Fruit fly (Drosophila melanogaster) whole organism, embryonic: ENCODE measurements around the gene CG14212.

ENCODE experiments used
- Bgb ChIP-seq: fragments of 200-800 bp; sonication (Bioruptor generic); IDR thresholded peaks from 2 replicates; pipeline ENCODE4 v1.3.6; 2022; ENCODE audit warnings: missing biosample characterization, missing genetic modification characterization; ENCODE audit not compliant: partially characterized antibody
- CG10321 ChIP-seq: fragments of 200-800 bp; sonication (Bioruptor generic); IDR thresholded peaks from 2 replicates; pipeline ENCODE4 v1.3.6; 2022; ENCODE audit warnings: missing biosample characterization, missing genetic modification characterization
- CG10431 ChIP-seq: fragments of 200-800 bp; sonication (Bioruptor generic); optimal IDR thresholded peaks from 3 replicates; lab custom pipeline; 2018; ENCODE audit warnings: missing biosample characterization, mild to moderate bottlenecking, missing genetic modification characterization
- CG11085 ChIP-seq: fragments of 200-800 bp; sonication (Bioruptor generic); IDR thresholded peaks from 2 replicates; pipeline ENCODE4 v1.3.6; 2022; ENCODE audit warnings: missing biosample characterization, missing genetic modification characterization
- CG11093 ChIP-seq: fragments of 200-800 bp; sonication (Bioruptor generic); IDR thresholded peaks from 3 replicates; pipeline ENCODE4 v1.3.6; 2022; ENCODE audit warnings: missing biosample characterization, missing genetic modification characterization
- CG11247 ChIP-seq: fragments of 200-800 bp; sonication (Bioruptor generic); IDR thresholded peaks from 2 replicates; pipeline ENCODE4 v1.3.6; 2022; ENCODE audit warnings: missing biosample characterization, missing genetic modification characterization
- CG1233 ChIP-seq: fragments of 200-800 bp; sonication (Bioruptor generic); optimal IDR thresholded peaks from 4 replicates; lab custom pipeline; 2018; ENCODE audit warnings: missing biosample characterization, mild to moderate bottlenecking, missing genetic modification characterization
- CG12659 ChIP-seq: fragments of 200-800 bp; sonication (Bioruptor generic); optimal IDR thresholded peaks from 3 replicates; lab custom pipeline; 2017; ENCODE audit warnings: mild to moderate bottlenecking, missing biosample characterization, missing genetic modification reagents, missing genetic modification characterization
- CG13424 ChIP-seq: fragments of 200-800 bp; sonication (Bioruptor generic); optimal IDR thresholded peaks from 2 replicates; lab custom pipeline; 2019; ENCODE audit warnings: missing biosample characterization, mild to moderate bottlenecking, missing genetic modification characterization, moderate library complexity
- CG13775 ChIP-seq: fragments of 200-800 bp; sonication (Bioruptor generic); optimal IDR thresholded peaks from 3 replicates; lab custom pipeline; 2017; ENCODE audit warnings: missing biosample characterization, mild to moderate bottlenecking, missing genetic modification characterization
- CG14710 ChIP-seq: fragments of 200-800 bp; sonication (Bioruptor generic); optimal IDR thresholded peaks from 3 replicates; lab custom pipeline; 2019; ENCODE audit warnings: missing biosample characterization, mild to moderate bottlenecking, missing genetic modification characterization, moderate library complexity
- CG16813 ChIP-seq: fragments of 200-800 bp; sonication (Bioruptor generic); IDR thresholded peaks from 3 replicates; pipeline ENCODE4 v1.3.6; 2022; ENCODE audit warnings: missing biosample characterization, missing genetic modification characterization; ENCODE audit not compliant: partially characterized antibody
- CG16863 ChIP-seq: fragments of 200-800 bp; sonication (Bioruptor generic); optimal IDR thresholded peaks from 3 replicates; lab custom pipeline; 2016; ENCODE audit warnings: missing biosample characterization, missing genetic modification characterization
- CG17328 ChIP-seq: fragments of 200-800 bp; sonication (Bioruptor generic); IDR thresholded peaks from 2 replicates; pipeline ENCODE4 v1.3.6; 2022; ENCODE audit warnings: missing biosample characterization, missing genetic modification characterization
- CG43689 ChIP-seq: fragments of 200-800 bp; sonication (Bioruptor generic); IDR thresholded peaks from 2 replicates; pipeline ENCODE4 v1.3.6; 2022; ENCODE audit warnings: missing biosample characterization, missing genetic modification characterization
- CG4617 ChIP-seq: fragments of 200-800 bp; sonication (Bioruptor generic); optimal IDR thresholded peaks from 3 replicates; lab custom pipeline; 2016; ENCODE audit warnings: missing biosample characterization, missing genetic modification characterization, borderline replicate concordance
- CG6791 ChIP-seq: fragments of 200-800 bp; sonication (Bioruptor generic); IDR thresholded peaks from 3 replicates; pipeline ENCODE4 v1.3.6; 2022; ENCODE audit warnings: missing biosample characterization, missing genetic modification characterization; ENCODE audit not compliant: partially characterized antibody
- CG7357 ChIP-seq: fragments of 200-800 bp; sonication (Bioruptor generic); IDR thresholded peaks from 3 replicates; pipeline ENCODE4 v1.3.6; 2022; ENCODE audit warnings: missing biosample characterization, missing genetic modification characterization
- CG7556 ChIP-seq: fragments of 200-800 bp; sonication (Bioruptor generic); optimal IDR thresholded peaks from 2 replicates; lab custom pipeline; 2017; ENCODE audit warnings: missing biosample characterization, mild to moderate bottlenecking, missing genetic modification characterization
- CG8924 ChIP-seq: fragments of 200-800 bp; optimal IDR thresholded peaks from 3 replicates; lab custom pipeline; 2019; ENCODE audit warnings: missing biosample characterization, mild to moderate bottlenecking, missing genetic modification characterization, moderate library complexity
- Dbx ChIP-seq: fragments of 200-800 bp; sonication (Bioruptor generic); IDR thresholded peaks from 3 replicates; pipeline ENCODE4 v1.3.6; 2022; ENCODE audit warnings: missing biosample characterization, missing genetic modification characterization
- Dp ChIP-seq: fragments of 200-800 bp; sonication (Bioruptor generic); optimal IDR thresholded peaks from 2 replicates; lab custom pipeline; 2018; ENCODE audit warnings: missing biosample characterization, mild to moderate bottlenecking, missing genetic modification characterization, moderate library complexity
- HHEX ChIP-seq: fragments of 200-800 bp; sonication (Bioruptor generic); optimal IDR thresholded peaks from 3 replicates; lab custom pipeline; 2017; ENCODE audit warnings: missing biosample characterization, mild to moderate bottlenecking, missing genetic modification characterization, missing genetic modification reagents
- Hand ChIP-seq: fragments of 200-800 bp; sonication (Bioruptor generic); optimal IDR thresholded peaks from 2 replicates; lab custom pipeline; 2017; ENCODE audit warnings: mild to moderate bottlenecking, missing biosample characterization, missing genetic modification reagents, missing genetic modification characterization
- Hey ChIP-seq: fragments of 200-800 bp; sonication (Bioruptor generic); optimal IDR thresholded peaks from 3 replicates; lab custom pipeline; 2018; ENCODE audit warnings: missing biosample characterization, mild to moderate bottlenecking, missing genetic modification characterization
- MBD-R2 ChIP-seq: fragments of 200-800 bp; sonication (Bioruptor generic); IDR thresholded peaks from 2 replicates; pipeline ENCODE4 v1.3.6; 2022; ENCODE audit warnings: missing biosample characterization, missing genetic modification characterization
- Mes4 ChIP-seq: fragments of 200-800 bp; sonication (Bioruptor generic); optimal IDR thresholded peaks from 2 replicates; lab custom pipeline; 2016; ENCODE audit warnings: missing biosample characterization, missing genetic modification characterization
- NC2β ChIP-seq: fragments of 200-800 bp; sonication (Bioruptor generic); optimal IDR thresholded peaks from 2 replicates; lab custom pipeline; 2016; ENCODE audit warnings: missing biosample characterization, missing genetic modification characterization
- PHDP ChIP-seq: fragments of 200-800 bp; sonication (Bioruptor generic); optimal IDR thresholded peaks from 3 replicates; lab custom pipeline; 2018; ENCODE audit warnings: missing biosample characterization, mild to moderate bottlenecking, missing genetic modification characterization, moderate library complexity
- Ravus ChIP-seq: fragments of 200-800 bp; sonication (Bioruptor generic); IDR thresholded peaks from 2 replicates; pipeline ENCODE4 v1.3.6; 2022; ENCODE audit warnings: missing biosample characterization, missing genetic modification characterization
- Rfx ChIP-seq: fragments of 200-800 bp; sonication (Bioruptor generic); IDR thresholded peaks from 2 replicates; pipeline ENCODE4 v1.3.6; 2022; ENCODE audit warnings: missing biosample characterization, missing genetic modification characterization
- Sin3A ChIP-seq: fragments of >200 bp; optimal IDR thresholded peaks from 2 replicates; lab custom pipeline; 2018
- Spps ChIP-seq: fragments of 200-800 bp; sonication (Bioruptor generic); optimal IDR thresholded peaks from 2 replicates; lab custom pipeline; 2018; ENCODE audit warnings: missing biosample characterization, mild to moderate bottlenecking, missing genetic modification characterization
- Ssrp ChIP-seq: fragments of 200-800 bp; sonication (Bioruptor generic); optimal IDR thresholded peaks from 2 replicates; lab custom pipeline; 2018; ENCODE audit warnings: missing biosample characterization, mild to moderate bottlenecking, missing genetic modification characterization, moderate library complexity
- Xrp1 ChIP-seq: fragments of 200-800 bp; sonication (Bioruptor generic); IDR thresholded peaks from 2 replicates; pipeline ENCODE4 v1.3.6; 2022; ENCODE audit warnings: missing biosample characterization, missing genetic modification characterization
- bsh ChIP-seq, 2 experiments: fragments of 200-800 bp; sonication (Bioruptor generic); optimal IDR thresholded peaks; 2 replicates each; lab custom pipeline; 2017 to 2018; ENCODE audit warnings: mild to moderate bottlenecking in 2 of 2, missing biosample characterization in 2 of 2, missing genetic modification characterization in 2 of 2, moderate library complexity in 1 of 2
- danr ChIP-seq: fragments of 200-800 bp; sonication (Bioruptor generic); IDR thresholded peaks from 2 replicates; pipeline ENCODE4 v1.3.6; 2022; ENCODE audit warnings: missing biosample characterization, missing genetic modification characterization
- en ChIP-seq: fragments of 200-800 bp; sonication (Bioruptor generic); optimal IDR thresholded peaks from 2 replicates; lab custom pipeline; 2016; ENCODE audit warnings: missing biosample characterization, missing genetic modification characterization
- ewg ChIP-seq: fragments of 200-800 bp; sonication (Bioruptor generic); optimal IDR thresholded peaks from 3 replicates; lab custom pipeline; 2017; ENCODE audit warnings: mild to moderate bottlenecking, missing biosample characterization, missing genetic modification reagents, missing genetic modification characterization
- exex ChIP-seq: fragments of 200-800 bp; sonication (Bioruptor generic); optimal IDR thresholded peaks from 4 replicates; lab custom pipeline; 2018; ENCODE audit warnings: missing biosample characterization, mild to moderate bottlenecking, missing genetic modification characterization, moderate library complexity
- eyg ChIP-seq: fragments of 200-800 bp; sonication (Bioruptor generic); optimal IDR thresholded peaks from 3 replicates; lab custom pipeline; 2016; ENCODE audit warnings: missing biosample characterization, missing genetic modification characterization
- gcm2 ChIP-seq: fragments of 200-800 bp; sonication (Bioruptor generic); optimal IDR thresholded peaks from 2 replicates; lab custom pipeline; 2016; ENCODE audit warnings: missing biosample characterization, missing genetic modification characterization
- ham ChIP-seq: fragments of 200-800 bp; sonication (Bioruptor generic); IDR thresholded peaks from 2 replicates; pipeline ENCODE4 v1.3.6; 2022; ENCODE audit warnings: missing biosample characterization, missing genetic modification characterization
- jing ChIP-seq: fragments of 200-800 bp; sonication (Bioruptor generic); optimal IDR thresholded peaks from 2 replicates; lab custom pipeline; 2018; ENCODE audit warnings: missing biosample characterization, mild to moderate bottlenecking, missing genetic modification characterization
- klu ChIP-seq: fragments of 200-800 bp; sonication (Bioruptor generic); IDR thresholded peaks from 2 replicates; pipeline ENCODE4 v1.3.6; 2022; ENCODE audit warnings: missing biosample characterization, missing genetic modification characterization
- luna ChIP-seq: fragments of 200-800 bp; sonication (Bioruptor generic); optimal IDR thresholded peaks from 2 replicates; lab custom pipeline; 2016; ENCODE audit warnings: missing biosample characterization, missing genetic modification characterization
- shn ChIP-seq: fragments of 200-800 bp; sonication (Bioruptor generic); optimal IDR thresholded peaks from 3 replicates; lab custom pipeline; 2016; ENCODE audit warnings: missing biosample characterization, missing genetic modification characterization
- slp2 ChIP-seq: fragments of 200-800 bp; sonication (Bioruptor generic); optimal IDR thresholded peaks from 2 replicates; lab custom pipeline; 2016; ENCODE audit warnings: missing biosample characterization, missing genetic modification characterization
- tap ChIP-seq: fragments of 200-800 bp; optimal IDR thresholded peaks from 3 replicates; lab custom pipeline; 2019; ENCODE audit warnings: missing biosample characterization, mild to moderate bottlenecking, missing genetic modification characterization, moderate library complexity
- tx ChIP-seq: fragments of 200-800 bp; sonication (Bioruptor generic); optimal IDR thresholded peaks from 2 replicates; lab custom pipeline; 2016; ENCODE audit warnings: missing biosample characterization, missing genetic modification characterization
- unc-4 ChIP-seq: fragments of 200-800 bp; sonication (Bioruptor generic); IDR thresholded peaks from 2 replicates; pipeline ENCODE4 v1.3.6; 2022; ENCODE audit warnings: missing biosample characterization, missing genetic modification characterization; ENCODE audit not compliant: partially characterized antibody

CG14212 gene

DNA sequence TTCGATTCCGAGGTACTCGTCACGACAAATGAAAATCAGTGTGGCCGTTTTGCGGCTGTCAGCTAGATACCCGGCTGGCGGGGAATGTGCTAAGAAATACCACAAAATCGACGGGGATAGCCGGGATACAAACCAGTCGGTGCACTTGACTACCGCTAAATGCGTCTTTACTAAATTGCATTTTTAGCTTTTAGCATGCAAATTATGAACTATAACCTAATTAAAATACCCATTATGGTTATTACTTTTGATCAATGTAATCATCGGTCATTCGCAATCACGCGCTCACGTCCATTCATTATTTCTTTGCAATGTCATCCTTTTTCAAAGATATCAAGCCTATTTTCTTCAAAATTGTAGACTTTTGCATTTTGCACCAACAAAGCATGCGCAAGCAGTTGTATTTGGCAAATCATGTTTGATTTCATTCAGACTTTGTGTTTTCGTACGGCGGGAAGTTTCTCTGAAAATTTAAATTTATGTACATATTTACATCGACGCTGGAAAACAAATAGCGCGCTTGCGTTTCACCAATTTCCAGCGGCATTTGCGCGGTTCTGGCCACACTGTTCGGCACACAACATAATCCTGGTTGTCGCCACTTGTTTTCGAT, 12.9 kb downstream of the CG14212 start, which contains the start of gene Rcd-1 (continued):
- no peak for TF ChIP-seq Spps (tag; lab: Kevin White, UChicago)
- no peak for TF ChIP-seq klu (GFP tag; lab: Robert Waterston, UW)
- no peak for TF ChIP-seq CG7357
- TF ChIP-seq Rfx (GFP tag; lab: Robert Waterston, UW), result peak; percentile 34; the same call in 1 of the 2 replicates
- TF ChIP-seq CG7556, result no peak
- no peak for TF ChIP-seq Mes4
- no peak for TF ChIP-seq CG10321 (GFP tag; lab: Robert Waterston, UW)
- TF ChIP-seq exex (tag; lab: Kevin White, UChicago), result no peak
- TF ChIP-seq unc-4 (GFP tag; lab: Robert Waterston, UW), result no peak
- no peak for TF ChIP-seq CG11093 (GFP tag; lab: Robert Waterston, UW)
- no peak for TF ChIP-seq CG13424
- no peak for TF ChIP-seq CG4617 (GFP tag; lab: Kevin White, UChicago)
- TF ChIP-seq ewg, result peak; percentile 63
- peak; percentile 51 for TF ChIP-seq Dp (GFP tag; lab: Kevin White, UChicago)
- TF ChIP-seq CG11247 (GFP tag; lab: Robert Waterston, UW), result no peak
- TF ChIP-seq tx, result no peak
- TF ChIP-seq Hey, result no peak
- TF ChIP-seq CG16863 (GFP tag; lab: Kevin White, UChicago), result no peak
- no peak for TF ChIP-seq Xrp1 (GFP tag; lab: Robert Waterston, UW)
- TF ChIP-seq CG13775 (GFP tag; lab: Kevin White, UChicago), result no peak
- no peak for TF ChIP-seq ham (GFP tag; lab: Robert Waterston, UW)
- no peak for TF ChIP-seq CG6791 (GFP tag; lab: Robert Waterston, UW)
- TF ChIP-seq CG43689 (GFP tag; lab: Robert Waterston, UW), result no peak
- TF ChIP-seq PHDP (tag; lab: Kevin White, UChicago), result no peak
- peak; percentile 52 for TF ChIP-seq CG10431 (GFP tag; lab: Kevin White, UChicago)
- TF ChIP-seq CG12659 (GFP tag; lab: Kevin White, UChicago), result peak; percentile 28
- no peak for TF ChIP-seq jing (GFP tag; lab: Kevin White, UChicago)
- TF ChIP-seq slp2, result no peak
- no peak for TF ChIP-seq gcm2 (GFP tag; lab: Kevin White, UChicago)
- TF ChIP-seq en, result no peak
- TF ChIP-seq NC2β, result no peak
- peak; percentile 87 for TF ChIP-seq Sin3A (lab: Kevin White, UChicago)
- TF ChIP-seq CG17328 (GFP tag; lab: Robert Waterston, UW), result no peak
- TF ChIP-seq danr (GFP tag; lab: Robert Waterston, UW), result no peak
- peak; percentile 7; the same call in 1 of the 3 replicates for TF ChIP-seq Dbx (GFP tag; lab: Robert Waterston, UW)
- TF ChIP-seq bsh (GFP tag; optimal IDR thresholded peaks at IDR 0.05; lab: Kevin White, UChicago), result no peak
- TF ChIP-seq tap (tag; lab: Kevin White, UChicago), result no peak
- TF ChIP-seq CG14710, result peak; percentile 44
- TF ChIP-seq CG11085, result no peak
- TF ChIP-seq Hand (GFP tag; lab: Kevin White, UChicago), result no peak
- no peak for TF ChIP-seq shn
- TF ChIP-seq CG16813, result no peak
- TF ChIP-seq MBD-R2 (GFP tag; lab: Robert Waterston, UW), result peak; percentile 35; the same call in 1 of the 2 replicates
- TF ChIP-seq HHEX (GFP tag; lab: Kevin White, UChicago), result no peak
- no peak for TF ChIP-seq CG8924
- TF ChIP-seq Ravus (GFP tag; lab: Robert Waterston, UW), result no peak
- no peak for TF ChIP-seq CG1233 (GFP tag; lab: Kevin White, UChicago)
- no peak for TF ChIP-seq Ssrp (tag; lab: Kevin White, UChicago)
- no peak for TF ChIP-seq luna (GFP tag; lab: Kevin White, UChicago)
- TF ChIP-seq Bgb (GFP tag; lab: Robert Waterston, UW), result no peak
- TF ChIP-seq eyg, result no peak
